Fruit fly (Drosophila melanogaster) whole organism, embryonic: ENCODE results near the gene CG42535.

ENCODE experiments used
- Blimp-1 ChIP-seq: fragments of 200-800 bp; sonication (Bioruptor generic); optimal IDR thresholded peaks from 3 replicates; lab custom pipeline; 2018; ENCODE audit warnings: missing biosample characterization, missing genetic modification characterization, mild to moderate bottlenecking, moderate library complexity, missing genetic modification reagents
- CG1024 ChIP-seq: fragments of 200-800 bp; sonication (Bioruptor generic); IDR thresholded peaks from 2 replicates; pipeline ENCODE4 v1.3.6; 2022; ENCODE audit warnings: missing biosample characterization, missing genetic modification characterization
- CG10979 ChIP-seq: fragments of 200-800 bp; sonication (Bioruptor generic); optimal IDR thresholded peaks from 2 replicates; lab custom pipeline; 2018; ENCODE audit warnings: missing biosample characterization, mild to moderate bottlenecking, missing genetic modification characterization, moderate library complexity
- CG11398 ChIP-seq: fragments of 200-800 bp; sonication (Bioruptor generic); optimal IDR thresholded peaks from 2 replicates; lab custom pipeline; 2016; ENCODE audit warnings: missing biosample characterization, missing genetic modification characterization
- CG11504 ChIP-seq: fragments of 200-800 bp; sonication (Bioruptor generic); optimal IDR thresholded peaks from 3 replicates; lab custom pipeline; 2019; ENCODE audit warnings: missing biosample characterization, mild to moderate bottlenecking, missing genetic modification characterization, moderate library complexity
- CG12659 ChIP-seq: fragments of 200-800 bp; sonication (Bioruptor generic); optimal IDR thresholded peaks from 3 replicates; lab custom pipeline; 2017; ENCODE audit warnings: mild to moderate bottlenecking, missing biosample characterization, missing genetic modification reagents, missing genetic modification characterization
- CG14667 ChIP-seq: fragments of 200-800 bp; sonication (Bioruptor generic); IDR thresholded peaks from 2 replicates; pipeline ENCODE4 v1.3.6; 2022; ENCODE audit warnings: missing biosample characterization, missing genetic modification characterization
- CG1529 ChIP-seq: fragments of 200-800 bp; sonication (Bioruptor generic); optimal IDR thresholded peaks from 3 replicates; lab custom pipeline; 2018; ENCODE audit warnings: missing biosample characterization, missing genetic modification characterization
- CG17186 ChIP-seq: fragments of 200-800 bp; sonication (Bioruptor generic); optimal IDR thresholded peaks from 3 replicates; lab custom pipeline; 2017; ENCODE audit warnings: missing biosample characterization, missing genetic modification reagents, missing genetic modification characterization
- CG17359 ChIP-seq: fragments of 200-800 bp; sonication (Bioruptor generic); optimal IDR thresholded peaks from 3 replicates; lab custom pipeline; 2018; ENCODE audit warnings: missing biosample characterization, mild to moderate bottlenecking, missing genetic modification characterization, moderate library complexity
- CG17568 ChIP-seq: fragments of 200-800 bp; sonication (Bioruptor generic); optimal IDR thresholded peaks from 2 replicates; lab custom pipeline; 2018; ENCODE audit warnings: missing biosample characterization, mild to moderate bottlenecking, missing genetic modification characterization, moderate library complexity
- CG18262 ChIP-seq: fragments of 200-800 bp; optimal IDR thresholded peaks from 3 replicates; lab custom pipeline; 2019; ENCODE audit warnings: missing biosample characterization, mild to moderate bottlenecking, missing genetic modification characterization, moderate library complexity
- CG18764 ChIP-seq: fragments of 200-800 bp; sonication (Bioruptor generic); optimal IDR thresholded peaks from 3 replicates; lab custom pipeline; 2016; ENCODE audit warnings: missing biosample characterization, missing genetic modification characterization
- CG2199 ChIP-seq: fragments of 200-800 bp; sonication (Bioruptor generic); IDR thresholded peaks from 3 replicates; pipeline ENCODE4 v1.3.6; 2022; ENCODE audit warnings: missing biosample characterization, missing genetic modification characterization
- CG2889 ChIP-seq: fragments of 200-800 bp; sonication (Bioruptor generic); IDR thresholded peaks from 3 replicates; pipeline ENCODE4 v1.3.6; 2022; ENCODE audit warnings: missing biosample characterization, missing genetic modification characterization
- CG32772 ChIP-seq: fragments of 200-800 bp; sonication (Bioruptor generic); IDR thresholded peaks from 2 replicates; pipeline ENCODE4 v1.3.6; 2022; ENCODE audit warnings: missing biosample characterization, missing genetic modification characterization
- CG33557 ChIP-seq: fragments of 200-800 bp; sonication (Bioruptor generic); optimal IDR thresholded peaks from 2 replicates; lab custom pipeline; 2019; ENCODE audit warnings: missing biosample characterization, mild to moderate bottlenecking, missing genetic modification characterization, moderate library complexity
- CG34224 ChIP-seq: fragments of 200-800 bp; sonication (Bioruptor generic); IDR thresholded peaks from 3 replicates; pipeline ENCODE4 v1.3.6; 2022; ENCODE audit warnings: missing biosample characterization, missing genetic modification characterization; ENCODE audit not compliant: partially characterized antibody
- CG4820 ChIP-seq: fragments of 200-800 bp; sonication (Bioruptor generic); optimal IDR thresholded peaks from 3 replicates; lab custom pipeline; 2016; ENCODE audit warnings: missing biosample characterization, missing genetic modification characterization
- CG5180 ChIP-seq: fragments of 200-800 bp; sonication (Bioruptor generic); optimal IDR thresholded peaks from 3 replicates; lab custom pipeline; 2017; ENCODE audit warnings: missing biosample characterization, missing genetic modification characterization, mild to moderate bottlenecking, moderate library complexity, missing genetic modification reagents
- CG6654 ChIP-seq: fragments of 200-800 bp; sonication (Bioruptor generic); optimal IDR thresholded peaks from 2 replicates; lab custom pipeline; 2017; ENCODE audit warnings: missing biosample characterization, mild to moderate bottlenecking, missing genetic modification characterization
- CG7556 ChIP-seq: fragments of 200-800 bp; sonication (Bioruptor generic); optimal IDR thresholded peaks from 2 replicates; lab custom pipeline; 2017; ENCODE audit warnings: missing biosample characterization, mild to moderate bottlenecking, missing genetic modification characterization
- CG7928 ChIP-seq: fragments of 200-800 bp; sonication (Bioruptor generic); optimal IDR thresholded peaks from 2 replicates; lab custom pipeline; 2017; ENCODE audit warnings: missing biosample characterization, mild to moderate bottlenecking, missing genetic modification characterization
- CG8089 ChIP-seq: fragments of 200-800 bp; sonication (Bioruptor generic); optimal IDR thresholded peaks from 3 replicates; lab custom pipeline; 2016; ENCODE audit warnings: missing biosample characterization, missing genetic modification characterization
- CG8388 ChIP-seq: fragments of 200-800 bp; sonication (Bioruptor generic); optimal IDR thresholded peaks from 2 replicates; lab custom pipeline; 2019; ENCODE audit warnings: missing biosample characterization, mild to moderate bottlenecking, missing genetic modification characterization, moderate library complexity
- CG9876 ChIP-seq: fragments of 200-800 bp; sonication (Bioruptor generic); optimal IDR thresholded peaks from 2 replicates; lab custom pipeline; 2016; ENCODE audit warnings: missing biosample characterization, missing genetic modification characterization
- CkIIα-i1 ChIP-seq: fragments of 200-800 bp; sonication (Bioruptor generic); IDR thresholded peaks from 2 replicates; pipeline ENCODE4 v1.3.6; 2022; ENCODE audit warnings: missing biosample characterization, missing genetic modification characterization
- Dek ChIP-seq: fragments of 200-800 bp; sonication (Bioruptor generic); optimal IDR thresholded peaks from 3 replicates; lab custom pipeline; 2019; ENCODE audit warnings: missing biosample characterization, mild to moderate bottlenecking, missing genetic modification characterization, moderate library complexity
- Dp ChIP-seq: fragments of 200-800 bp; sonication (Bioruptor generic); optimal IDR thresholded peaks from 2 replicates; lab custom pipeline; 2018; ENCODE audit warnings: missing biosample characterization, mild to moderate bottlenecking, missing genetic modification characterization, moderate library complexity
- Drgx ChIP-seq: fragments of 200-800 bp; sonication (Bioruptor generic); IDR thresholded peaks from 2 replicates; pipeline ENCODE4 v1.3.6; 2022; ENCODE audit warnings: missing biosample characterization, missing genetic modification characterization
- GATAe ChIP-seq: fragments of 200-800 bp; sonication (Bioruptor generic); conservative IDR thresholded peaks from 2 replicates; pipeline ENCODE4 v1.3.6; 2022; ENCODE audit warnings: missing biosample characterization, missing genetic modification characterization
- Hsf ChIP-seq: fragments of 200-800 bp; sonication (Bioruptor generic); optimal IDR thresholded peaks from 3 replicates; lab custom pipeline; 2016; ENCODE audit warnings: missing biosample characterization, missing genetic modification characterization
- Lpt ChIP-seq: fragments of >200 bp; optimal IDR thresholded peaks from 2 replicates; lab custom pipeline; 2018; ENCODE audit warnings: missing biosample characterization, missing genetic modification characterization
- MTF-1 ChIP-seq: fragments of 200-800 bp; sonication (Bioruptor generic); optimal IDR thresholded peaks from 2 replicates; lab custom pipeline; 2018; ENCODE audit warnings: missing biosample characterization, mild to moderate bottlenecking, missing genetic modification characterization, borderline replicate concordance
- Mad ChIP-seq: fragments of 200-800 bp; sonication (Bioruptor generic); optimal IDR thresholded peaks from 2 replicates; lab custom pipeline; 2016; ENCODE audit warnings: missing biosample characterization, missing genetic modification characterization
- Med ChIP-seq: fragments of 200-800 bp; sonication (Bioruptor generic); peaks from one replicate; lab custom pipeline; 2016; ENCODE audit warnings: missing biosample characterization, missing genetic modification characterization, mild to moderate bottlenecking, inconsistent platforms, moderate library complexity
- NC2β ChIP-seq: fragments of 200-800 bp; sonication (Bioruptor generic); optimal IDR thresholded peaks from 2 replicates; lab custom pipeline; 2016; ENCODE audit warnings: missing biosample characterization, missing genetic modification characterization
- Oaz ChIP-seq: fragments of 200-800 bp; sonication (Bioruptor generic); IDR thresholded peaks from 2 replicates; pipeline ENCODE4 v1.3.6; 2022; ENCODE audit warnings: missing biosample characterization, missing genetic modification characterization
- PHDP ChIP-seq: fragments of 200-800 bp; sonication (Bioruptor generic); optimal IDR thresholded peaks from 3 replicates; lab custom pipeline; 2018; ENCODE audit warnings: missing biosample characterization, mild to moderate bottlenecking, missing genetic modification characterization, moderate library complexity
- bigmax ChIP-seq: fragments of 200-800 bp; sonication (Bioruptor generic); optimal IDR thresholded peaks from 2 replicates; lab custom pipeline; 2018; ENCODE audit warnings: missing biosample characterization, mild to moderate bottlenecking, missing genetic modification characterization
- maf-S ChIP-seq: fragments of 200-800 bp; sonication (Bioruptor generic); optimal IDR thresholded peaks from 2 replicates; lab custom pipeline; 2016; ENCODE audit warnings: missing biosample characterization, missing genetic modification characterization
- nom ChIP-seq: fragments of 200-800 bp; sonication (Bioruptor generic); optimal IDR thresholded peaks from 2 replicates; lab custom pipeline; 2017; ENCODE audit warnings: missing biosample characterization, missing genetic modification characterization, mild to moderate bottlenecking, moderate library complexity, missing genetic modification reagents
- oc ChIP-seq: fragments of 200-800 bp; sonication (Bioruptor generic); optimal IDR thresholded peaks from 2 replicates; lab custom pipeline; 2018; ENCODE audit warnings: missing biosample characterization, mild to moderate bottlenecking, missing genetic modification characterization, moderate library complexity
- ro ChIP-seq: fragments of 200-800 bp; sonication (Bioruptor generic); IDR thresholded peaks from 2 replicates; pipeline ENCODE4 v1.3.6; 2022; ENCODE audit warnings: missing biosample characterization, missing genetic modification characterization
- sens-2 ChIP-seq: fragments of 200-800 bp; sonication (Bioruptor generic); IDR thresholded peaks from 2 replicates; pipeline ENCODE4 v1.3.6; 2022; ENCODE audit warnings: missing biosample characterization, missing genetic modification characterization
- seq ChIP-seq: fragments of 200-800 bp; sonication (Bioruptor generic); IDR thresholded peaks from 2 replicates; pipeline ENCODE4 v1.3.6; 2022; ENCODE audit warnings: missing biosample characterization, missing genetic modification characterization
- ssp ChIP-seq: fragments of 200-800 bp; sonication (Bioruptor generic); IDR thresholded peaks from 2 replicates; pipeline ENCODE4 v1.3.6; 2022; ENCODE audit warnings: missing biosample characterization, missing genetic modification characterization
- toy ChIP-seq: fragments of 200-800 bp; sonication (Bioruptor generic); IDR thresholded peaks from 2 replicates; pipeline ENCODE4 v1.3.6; 2022; ENCODE audit warnings: missing biosample characterization, missing genetic modification characterization
- trem ChIP-seq: fragments of 200-800 bp; optimal IDR thresholded peaks from 3 replicates; lab custom pipeline; 2019; ENCODE audit warnings: missing biosample characterization, mild to moderate bottlenecking, missing genetic modification characterization, moderate library complexity
- wdn ChIP-seq: fragments of 200-800 bp; sonication (Bioruptor generic); IDR thresholded peaks from 2 replicates; pipeline ENCODE4 v1.3.6; 2022; ENCODE audit warnings: missing biosample characterization, missing genetic modification characterization
- zf30C ChIP-seq: fragments of 200-800 bp; sonication (Bioruptor generic); optimal IDR thresholded peaks from 3 replicates; lab custom pipeline; 2018; ENCODE audit warnings: missing biosample characterization, mild to moderate bottlenecking, missing genetic modification characterization

Gene CG42535

DNA sequence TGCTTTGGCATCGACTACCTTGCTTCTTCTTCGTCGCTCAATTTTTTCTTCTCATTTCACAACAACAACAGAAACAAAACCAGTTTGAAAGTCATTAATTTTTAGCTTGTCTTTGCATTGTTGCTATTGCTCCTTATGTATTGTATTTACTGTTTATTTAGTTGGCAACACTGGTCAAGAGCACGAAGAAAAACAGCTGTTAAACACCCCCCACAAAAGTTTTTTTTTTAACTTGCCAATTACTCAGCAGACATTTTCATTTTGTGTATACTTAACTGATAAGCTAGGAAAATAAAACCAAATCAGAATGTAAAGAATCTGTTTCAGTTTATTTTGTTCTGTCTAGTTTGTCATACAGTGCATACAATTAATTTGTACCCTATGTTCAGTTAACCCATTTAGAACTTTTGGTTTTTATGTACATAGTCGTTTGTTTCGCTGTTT, 49.0 kb upstream of the CG42535 start (continued):
- TF ChIP-seq wdn (no peak), Oaz (GFP tag; lab: Robert Waterston, UW) (no peak), CG9876 (GFP tag; lab: Kevin White, UChicago) (no peak), ro (GFP tag; lab: Robert Waterston, UW) (no peak), CG5180 (peak; percentile 22), MTF-1 (GFP tag; lab: Kevin White, UChicago) (no peak), PHDP (tag; lab: Kevin White, UChicago) (peak; percentile 49), CG14667 (GFP tag; lab: Robert Waterston, UW) (no peak), CG2889 (GFP tag; lab: Robert Waterston, UW) (no peak), CG4820 (no peak), CG33557 (GFP tag; lab: Kevin White, UChicago) (no peak), CG18262 (tag; lab: Kevin White, UChicago) (peak; percentile 13), bigmax (no peak), toy (GFP tag; lab: Robert Waterston, UW) (no peak), CG7928 (GFP tag; lab: Kevin White, UChicago) (no peak), CG10979 (tag; lab: Kevin White, UChicago) (no peak), trem (tag; lab: Kevin White, UChicago) (no peak), Lpt (GFP tag; lab: Kevin White, UChicago) (no peak), CG17186 (no peak), CG8388 (GFP tag; lab: Kevin White, UChicago) (peak; percentile 62), sens-2 (GFP tag; lab: Robert Waterston, UW) (no peak), CG11398 (no peak), CG2199 (no peak), nom (GFP tag; lab: Kevin White, UChicago) (no peak), CG17568 (GFP tag; lab: Kevin White, UChicago) (peak; percentile 32), CkIIα-i1 (no peak), seq (GFP tag; lab: Robert Waterston, UW) (peak; percentile 61), ssp (no peak), CG12659 (GFP tag; lab: Kevin White, UChicago) (peak; percentile 50), CG11504 (tag; lab: Kevin White, UChicago) (peak; percentile 18), CG32772 (GFP tag; lab: Robert Waterston, UW) (no peak), Dp (no peak), oc (tag; lab: Kevin White, UChicago) (peak; percentile 25), CG8089 (GFP tag; lab: Kevin White, UChicago) (no peak), NC2β (GFP tag; lab: Kevin White, UChicago) (no peak), CG17359 (tag; lab: Kevin White, UChicago) (peak; percentile 21), Drgx (no peak; the same call in 1 of the 2 replicates), zf30C (GFP tag; lab: Kevin White, UChicago) (no peak), GATAe (GFP tag; lab: Robert Waterston, UW) (no peak), CG34224 (GFP tag; lab: Robert Waterston, UW) (no peak), Dek (peak; percentile 9), Hsf (GFP tag; lab: Kevin White, UChicago) (peak; percentile 29), Blimp-1 (GFP tag; lab: Kevin White, UChicago) (peak; percentile 38), CG6654 (no peak), CG1529 (GFP tag; lab: Kevin White, UChicago) (no peak), CG18764 (no peak), CG7556 (GFP tag; lab: Kevin White, UChicago) (peak; percentile 35), Med (GFP tag; lab: Kevin White, UChicago) (peak; percentile 75), Mad (GFP tag; lab: Kevin White, UChicago) (no peak), maf-S (GFP tag; lab: Kevin White, UChicago) (no peak), CG1024 (GFP tag; lab: Robert Waterston, UW) (no peak)
